Worm (Caenorhabditis elegans): ENCODE results near the gene num-1.

The num-1 gene

ce11 chrV:20845524-20846208 lies 16.1 kb downstream of the num-1 start, which contains the start of the genes F31D4.2 and fkb-6:
Gene F31D4.2 (minus strand): TSS chrV:20845546.
Gene fkb-6 (plus strand): TSS chrV:20846158.
- peak; percentile 58 for TF ChIP-seq tbp1 (GFP tag; optimal IDR thresholded peaks at IDR 0.05)
- no peak for TF ChIP-seq F49E8.2 (tag; optimal IDR thresholded peaks at IDR 0.05; ENCODE audit: insufficient read depth)
- no peak for TF ChIP-seq snpc-4 (GFP tag; optimal IDR thresholded peaks at IDR 0.05)
- TF ChIP-seq snpc-4 (tag; optimal IDR thresholded peaks at IDR 0.05) = peak in 3 of 4 experiments; percentile 6 to 60 (median 23)
- no peak for TF ChIP-seq ztf-25 (GFP tag; IDR thresholded peaks at IDR 0.05)
- no peak for TF ChIP-seq gei-17 (GFP tag; optimal IDR thresholded peaks at IDR 0.05)
- TF ChIP-seq lin-35 (GFP tag; optimal IDR thresholded peaks at IDR 0.05) = peak in 1 of 3 experiments; percentile 64
- no peak for TF ChIP-seq B0035.1 (tag; optimal IDR thresholded peaks at IDR 0.05)
- TF ChIP-seq Y56A3A.18 (GFP tag; IDR thresholded peaks at IDR 0.05) = no peak
- no peak for TF ChIP-seq rec-8 (tag; optimal IDR thresholded peaks at IDR 0.05)
- TF ChIP-seq cebp-2 (GFP tag; IDR thresholded peaks at IDR 0.05) = no peak
- TF ChIP-seq B0336.3 (GFP tag; IDR thresholded peaks at IDR 0.05) = 0 out of 2 replicates have a peak, but pooled peaks have one; percentile 23
- no peak for TF ChIP-seq nhr-179 (tag; optimal IDR thresholded peaks at IDR 0.05)
- no peak for TF ChIP-seq bed-2 (GFP tag; IDR thresholded peaks at IDR 0.05)
- no peak for TF ChIP-seq ccch-3 (GFP tag; optimal IDR thresholded peaks at IDR 0.05)
- TF ChIP-seq nfya-1 (tag; optimal IDR thresholded peaks at IDR 0.05; ENCODE audit: borderline replicate concordance, insufficient read depth) = no peak
- no peak for TF ChIP-seq sptf-2 (GFP tag; optimal IDR thresholded peaks at IDR 0.05)
- TF ChIP-seq F10E7.11 (tag; optimal IDR thresholded peaks at IDR 0.05) = no peak
- TF ChIP-seq lin-54 (GFP tag; optimal IDR thresholded peaks at IDR 0.05) = peak; percentile 61
- TF ChIP-seq attf-3 (GFP tag; conservative IDR thresholded peaks at IDR 0.05) = 0 out of 2 replicates have a peak, but pooled peaks have one; percentile 44
- TF ChIP-seq cebp-1 (GFP tag; IDR thresholded peaks at IDR 0.05) = no peak
- peak; percentile 59 for TF ChIP-seq cebp-1 (tag; optimal IDR thresholded peaks at IDR 0.05)
- no peak for TF ChIP-seq unc-62 (GFP tag; optimal IDR thresholded peaks at IDR 0.05)
- no peak for TF ChIP-seq ceh-58 (GFP tag; IDR thresholded peaks at IDR 0.05)
- TF ChIP-seq aptf-3 (GFP tag; IDR thresholded peaks at IDR 0.05) = no peak
- TF ChIP-seq egl-44 (GFP tag; IDR thresholded peaks at IDR 0.05) = no peak
- TF ChIP-seq him-1 (tag; optimal IDR thresholded peaks at IDR 0.05) = no peak
- TF ChIP-seq F39B2.1 (GFP tag; IDR thresholded peaks at IDR 0.05) = no peak
- no peak for TF ChIP-seq nhr-27 (tag; optimal IDR thresholded peaks at IDR 0.05)
- no peak for TF ChIP-seq C06A6.2 (GFP tag; conservative IDR thresholded peaks at IDR 0.05)
- no peak for TF ChIP-seq ztf-28 (GFP tag; IDR thresholded peaks at IDR 0.05)
- TF ChIP-seq ekl-4 (GFP tag; IDR thresholded peaks at IDR 0.05) = peak; percentile 53; the same call in 1 of the 2 replicates
- no peak for TF ChIP-seq dpl-1 (GFP tag; optimal IDR thresholded peaks at IDR 0.05)
- no peak for TF ChIP-seq Y67H2A.10 (GFP tag; conservative IDR thresholded peaks at IDR 0.05)
- no peak for TF ChIP-seq die-1 (tag; optimal IDR thresholded peaks at IDR 0.05)
- TF ChIP-seq somi-1 (GFP tag; optimal IDR thresholded peaks at IDR 0.05) = no peak
- TF ChIP-seq let-607 (tag; optimal IDR thresholded peaks at IDR 0.05) = no peak
- TF ChIP-seq egl-18 (GFP tag; IDR thresholded peaks at IDR 0.05) = no peak
- TF ChIP-seq dox-1 (GFP tag; IDR thresholded peaks at IDR 0.05) = peak; percentile 66
- no peak for TF ChIP-seq F57A8.1 (GFP tag; optimal IDR thresholded peaks at IDR 0.05)
- TF ChIP-seq fkh-3 (tag; optimal IDR thresholded peaks at IDR 0.05) = no peak
- peak; percentile 66; the same call in 1 of the 2 replicates for TF ChIP-seq pbrm-1 (GFP tag; IDR thresholded peaks at IDR 0.05)
- TF ChIP-seq nhr-120 (GFP tag; IDR thresholded peaks at IDR 0.05) = no peak
- peak; percentile 79 for TF ChIP-seq rcor-1 (GFP tag; IDR thresholded peaks at IDR 0.05)
- peak; percentile 50 for TF ChIP-seq hmg-1.2 (GFP tag; IDR thresholded peaks at IDR 0.05)
- TF ChIP-seq Y53F4B.3 (GFP tag; IDR thresholded peaks at IDR 0.05) = no peak
- no peak for TF ChIP-seq ceh-40 (GFP tag; IDR thresholded peaks at IDR 0.05)
- no peak for TF ChIP-seq F37B4.10 (GFP tag; IDR thresholded peaks at IDR 0.05)
